Fruit fly (Drosophila melanogaster): Measurements from ENCODE around the gene Pex12.
A peak's percentile ranks its signal among the peaks of the same experiment; 100 is the strongest.

Pex12 gene

DNA sequence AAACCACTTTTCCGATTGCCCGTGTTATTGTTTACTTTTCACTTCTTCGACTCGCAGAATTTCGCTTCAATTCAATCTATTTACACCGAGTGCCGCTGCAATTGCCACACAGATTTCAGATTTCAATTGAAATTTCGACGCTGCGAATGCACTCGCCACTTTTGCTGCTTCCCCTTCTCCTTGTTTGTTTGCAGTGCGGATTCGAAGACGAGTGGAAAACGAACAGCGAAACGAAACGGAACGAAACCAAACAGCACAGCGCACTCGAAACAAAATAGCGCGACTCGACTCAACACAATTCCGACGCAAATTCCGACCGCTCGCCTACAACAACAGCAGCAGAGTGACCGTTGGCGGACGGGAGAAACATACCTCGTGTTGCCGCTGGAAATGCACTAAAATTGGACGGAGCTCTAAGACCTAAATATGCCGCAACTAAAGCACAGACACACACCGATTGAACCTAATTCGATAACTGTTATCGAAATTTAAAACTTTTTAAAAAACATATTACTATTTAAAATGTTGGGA lies 35.0 kb downstream of the Pex12 start, which contains the start of gene drongo:
Gene drongo (minus strand): TSS at position 345 of the 531 bp plus-strand sequence.
- no peak for TF ChIP-seq Myc (optimal IDR thresholded peaks at IDR 0.05)
- TF ChIP-seq h (optimal IDR thresholded peaks at IDR 0.05), result no peak
- TF ChIP-seq psq (optimal IDR thresholded peaks at IDR 0.05), result no peak
- no peak for TF ChIP-seq Sin3A (optimal IDR thresholded peaks at IDR 0.05)
- TF ChIP-seq ttk (optimal IDR thresholded peaks at IDR 0.05), result no peak
- TF ChIP-seq insv (optimal IDR thresholded peaks at IDR 0.05), result no peak

DNA sequence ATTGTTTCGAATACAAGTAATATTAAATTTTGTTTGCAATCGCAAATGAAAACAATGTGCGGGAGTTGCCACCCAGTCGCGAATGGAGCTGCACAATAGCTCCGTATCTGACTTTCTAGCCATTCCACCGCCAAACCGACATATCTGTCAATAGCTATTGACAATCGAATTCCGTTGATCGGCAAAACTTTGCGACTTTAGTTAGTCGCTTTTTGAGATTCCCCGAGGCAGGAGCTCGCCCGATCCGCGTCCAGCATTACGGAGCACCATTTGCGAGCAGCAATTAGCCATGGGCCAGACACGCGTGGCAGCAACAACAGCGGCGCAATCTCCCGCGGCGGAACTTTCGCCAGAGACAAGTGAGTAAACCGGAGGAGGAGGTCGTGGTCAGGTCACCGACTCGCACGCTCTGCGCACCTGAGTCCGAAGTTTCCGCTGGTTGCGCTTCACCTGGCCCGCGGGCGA lies 36.9 kb downstream of the Pex12 start, which contains the start of the genes CG4291 and kraken:
Gene CG4291 (minus strand): TSS at position 84 of the 465 bp plus-strand sequence.
Gene kraken (plus strand): TSS at position 122 of the 465 bp plus-strand sequence.
- peak; percentile 3 for TF ChIP-seq insv (optimal IDR thresholded peaks at IDR 0.05)
- TF ChIP-seq Sin3A (optimal IDR thresholded peaks at IDR 0.05), result no peak
- no peak for TF ChIP-seq Myc (optimal IDR thresholded peaks at IDR 0.05)
- no peak for TF ChIP-seq psq (optimal IDR thresholded peaks at IDR 0.05)
- TF ChIP-seq ttk (optimal IDR thresholded peaks at IDR 0.05), result no peak
- peak; percentile 56 for TF ChIP-seq h (optimal IDR thresholded peaks at IDR 0.05)

DNA sequence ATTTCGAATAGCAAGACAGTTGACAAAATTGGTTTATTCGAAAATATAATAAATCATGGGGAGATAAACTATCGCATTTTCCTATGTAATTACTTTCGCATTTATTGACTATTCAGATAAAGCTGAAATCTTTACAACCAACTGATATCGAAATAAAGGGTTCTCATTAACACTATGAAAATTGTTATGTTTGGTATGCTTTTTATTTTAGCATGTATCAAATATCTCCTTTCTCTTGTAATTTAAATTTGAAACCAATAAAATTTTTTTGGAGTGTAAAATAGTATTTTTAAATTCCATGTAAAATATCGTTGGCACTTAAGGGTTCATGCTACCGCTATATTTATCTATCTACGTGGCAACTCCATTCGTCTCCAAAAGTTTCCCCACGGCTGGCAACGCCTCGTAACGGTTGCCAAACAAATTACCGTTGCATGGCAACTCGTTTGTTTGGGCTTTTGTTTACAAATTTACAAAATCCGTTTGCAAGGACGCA lies 39.3 kb downstream of the Pex12 start, which contains the start of gene CG13949:
Gene CG13949 (plus strand): TSS at position 286 of the 496 bp plus-strand sequence.
- no peak for TF ChIP-seq Sin3A (optimal IDR thresholded peaks at IDR 0.05)
- no peak for TF ChIP-seq Myc (optimal IDR thresholded peaks at IDR 0.05)
- no peak for TF ChIP-seq ttk (optimal IDR thresholded peaks at IDR 0.05)

DNA sequence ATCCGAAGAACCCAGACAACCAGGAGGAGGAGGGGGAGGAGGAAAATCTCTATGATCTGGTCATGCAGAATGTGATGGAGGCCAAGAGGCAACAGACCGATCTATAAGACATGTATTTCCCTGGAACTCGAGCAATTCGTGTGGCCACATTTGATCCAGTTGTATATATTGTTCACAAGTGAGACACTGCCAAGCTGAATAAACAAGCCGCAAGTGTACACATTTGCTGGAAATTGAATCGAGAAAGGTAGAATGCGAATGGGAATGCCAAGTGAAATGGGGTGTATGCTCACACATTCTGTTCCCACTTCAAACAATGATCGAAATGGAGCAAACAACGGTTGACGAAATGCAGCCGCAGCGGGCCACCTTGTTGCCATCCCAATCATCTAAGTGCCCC lies 40.2 kb downstream of the Pex12 start:
- TF ChIP-seq Sin3A (optimal IDR thresholded peaks at IDR 0.05), result no peak
- no peak for TF ChIP-seq ttk (optimal IDR thresholded peaks at IDR 0.05)

DNA sequence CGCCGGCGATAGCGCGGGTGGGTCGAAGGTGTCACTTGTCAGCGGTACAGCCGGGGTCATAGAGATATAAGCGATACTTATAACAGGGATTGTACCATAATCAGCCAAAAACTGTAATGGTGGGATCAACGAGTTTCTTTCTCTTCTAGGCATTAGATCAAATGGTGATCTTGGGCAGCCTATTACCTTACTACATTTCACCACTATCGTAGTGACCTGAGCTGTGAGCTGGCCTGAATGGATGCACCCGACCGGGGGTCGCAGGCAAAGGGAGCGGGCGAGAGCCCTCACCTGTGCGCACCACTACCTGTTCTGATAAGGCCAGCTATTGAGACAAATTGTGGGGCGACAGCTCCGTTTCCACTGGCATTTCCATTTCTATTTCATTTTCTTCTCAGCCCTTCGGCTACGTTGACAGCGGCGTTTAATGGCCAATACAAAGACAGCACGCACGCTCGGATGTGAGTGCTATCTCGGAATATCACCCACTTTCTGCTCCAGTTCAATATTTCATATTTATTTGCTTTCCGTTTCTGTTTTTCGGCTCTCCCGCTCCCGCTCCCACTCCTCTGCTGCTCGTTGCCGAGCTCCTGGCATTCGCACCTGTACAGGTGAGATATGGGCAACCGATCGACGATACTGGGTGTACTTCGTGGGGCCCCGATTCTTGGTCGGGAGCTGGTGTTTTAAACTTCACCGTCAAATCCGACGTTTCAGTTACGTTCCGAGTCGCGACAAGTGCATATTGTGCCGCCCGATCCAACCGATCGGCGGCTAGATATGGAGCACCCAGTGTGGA lies 41.1 kb downstream of the Pex12 start:
- TF ChIP-seq Myc (optimal IDR thresholded peaks at IDR 0.05) (no peak), ttk (optimal IDR thresholded peaks at IDR 0.05) (no peak), Sin3A (optimal IDR thresholded peaks at IDR 0.05) (no peak), psq (optimal IDR thresholded peaks at IDR 0.05) (no peak), insv (optimal IDR thresholded peaks at IDR 0.05) (no peak), h (optimal IDR thresholded peaks at IDR 0.05) (no peak)

DNA sequence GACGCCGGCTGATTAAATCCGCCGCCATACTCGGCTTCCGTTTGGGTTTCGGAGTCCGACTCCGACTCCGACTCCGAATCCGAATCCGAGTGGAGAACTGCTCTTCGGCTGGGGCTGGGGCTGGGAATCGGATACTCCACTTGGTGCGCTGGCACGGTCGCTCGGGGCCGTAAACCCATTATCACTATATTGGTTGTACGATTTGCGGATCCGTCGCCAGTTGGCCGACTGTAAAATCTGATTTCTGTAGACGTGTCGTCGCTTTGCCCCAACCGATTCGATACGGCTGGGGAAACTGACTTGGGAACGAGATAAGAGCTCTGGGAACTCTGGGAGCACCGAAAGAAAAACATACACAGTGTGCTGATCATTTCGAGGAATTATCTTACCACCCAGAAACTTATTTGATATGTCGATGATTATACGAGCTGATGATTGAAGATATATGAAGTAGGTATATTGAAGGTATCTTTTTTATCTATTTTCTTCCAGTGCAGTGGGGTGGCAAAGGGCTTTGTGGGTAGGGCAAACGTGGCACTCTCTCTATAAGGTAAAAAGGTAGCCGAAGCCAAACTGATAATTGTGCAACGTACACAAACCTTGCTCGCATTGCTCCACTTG lies 42.2 kb downstream of the Pex12 start:
- TF ChIP-seq Myc (optimal IDR thresholded peaks at IDR 0.05) (no peak), ttk (optimal IDR thresholded peaks at IDR 0.05) (no peak), h (optimal IDR thresholded peaks at IDR 0.05) (no peak), psq (optimal IDR thresholded peaks at IDR 0.05) (no peak), Sin3A (optimal IDR thresholded peaks at IDR 0.05) (no peak), insv (optimal IDR thresholded peaks at IDR 0.05) (no peak)

DNA sequence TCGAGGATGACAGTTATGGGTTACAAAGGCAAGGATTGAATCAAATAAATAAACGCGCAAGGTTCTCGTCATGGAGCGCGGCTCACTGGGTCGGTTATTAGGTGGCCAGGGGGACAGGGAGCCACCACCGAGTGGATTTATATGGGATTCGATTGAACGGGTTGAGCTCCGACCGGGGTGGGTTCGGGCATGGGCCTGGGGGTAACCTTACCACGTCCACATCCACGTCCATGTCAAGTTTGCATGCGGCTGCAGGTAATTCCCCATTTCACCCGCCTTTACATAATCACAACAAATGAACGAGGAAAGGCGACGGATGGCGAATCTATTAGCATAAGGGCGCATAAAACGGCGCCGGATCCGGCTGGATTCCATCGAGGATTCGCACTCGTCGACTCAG lies 44.1 kb downstream of the Pex12 start, which contains the start of gene CG13950:
Gene CG13950 (plus strand): TSS at position 301 of the 400 bp plus-strand sequence.
- TF ChIP-seq h (optimal IDR thresholded peaks at IDR 0.05) (no peak), Sin3A (optimal IDR thresholded peaks at IDR 0.05) (no peak), ttk (optimal IDR thresholded peaks at IDR 0.05) (no peak), Myc (optimal IDR thresholded peaks at IDR 0.05) (no peak), psq (optimal IDR thresholded peaks at IDR 0.05) (no peak), insv (optimal IDR thresholded peaks at IDR 0.05) (no peak)

DNA sequence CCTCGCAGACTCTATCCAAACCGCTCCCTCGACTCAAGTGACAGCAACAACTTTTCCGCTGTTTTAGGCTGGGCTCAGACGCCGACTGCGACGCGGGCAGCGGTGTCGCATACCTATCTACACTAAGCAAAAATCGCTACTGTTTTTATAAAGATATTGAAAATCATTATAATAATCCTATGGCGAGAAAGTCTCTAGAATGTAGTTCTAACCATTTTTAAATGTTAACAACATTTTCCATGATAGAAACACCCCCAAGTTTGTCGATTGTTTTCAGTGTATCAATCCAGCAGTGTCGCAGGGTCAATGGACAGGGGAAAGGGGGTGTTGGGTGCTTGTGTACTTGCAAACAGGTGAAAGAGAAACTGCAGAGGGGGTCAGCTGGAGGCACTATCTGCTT lies 50.1 kb downstream of the Pex12 start:
- no peak for TF ChIP-seq Sin3A (optimal IDR thresholded peaks at IDR 0.05)
- TF ChIP-seq ttk (optimal IDR thresholded peaks at IDR 0.05), result no peak
- no peak for TF ChIP-seq insv (optimal IDR thresholded peaks at IDR 0.05)
- no peak for TF ChIP-seq Myc (optimal IDR thresholded peaks at IDR 0.05)
- no peak for TF ChIP-seq psq (optimal IDR thresholded peaks at IDR 0.05)
- TF ChIP-seq h (optimal IDR thresholded peaks at IDR 0.05), result no peak

DNA sequence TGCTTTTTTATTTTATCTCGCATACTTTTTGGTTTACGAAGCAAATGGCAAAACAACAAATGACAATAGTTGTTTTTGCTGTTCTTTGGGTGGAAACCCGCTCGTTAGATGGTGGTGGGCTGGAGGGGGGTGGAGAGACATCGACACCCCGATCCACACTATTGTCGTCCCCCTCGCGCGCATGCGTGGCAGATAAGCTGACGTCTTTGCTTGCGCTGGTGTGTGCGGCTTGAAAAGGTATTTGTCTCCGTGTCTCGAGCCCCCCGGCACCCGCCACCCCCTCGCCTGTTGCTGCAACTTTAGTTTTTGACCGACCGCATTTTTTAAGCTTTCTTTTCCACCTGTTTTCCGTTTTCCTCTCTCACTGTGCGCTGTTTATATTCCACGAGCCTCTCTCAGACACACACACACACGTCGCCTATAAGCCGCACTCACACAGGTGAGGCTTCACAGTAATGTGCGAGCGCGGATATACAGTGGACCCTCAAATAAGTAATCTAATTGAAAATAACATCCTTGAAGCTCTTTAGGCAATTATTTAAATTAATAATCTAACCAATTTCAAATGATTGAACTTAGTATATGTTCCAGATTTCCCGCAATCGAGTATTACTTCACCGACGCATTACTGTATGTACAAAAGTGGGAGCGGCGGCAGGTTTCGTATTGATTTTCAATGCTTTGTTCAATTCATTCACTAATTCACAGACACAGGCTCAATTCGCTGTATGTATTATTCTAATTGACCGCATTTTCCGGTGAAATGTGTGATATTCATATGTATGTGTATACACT lies 51.4 kb downstream of the Pex12 start:
- TF ChIP-seq Myc (optimal IDR thresholded peaks at IDR 0.05) (no peak), insv (optimal IDR thresholded peaks at IDR 0.05) (no peak), psq (optimal IDR thresholded peaks at IDR 0.05) (no peak), h (optimal IDR thresholded peaks at IDR 0.05) (no peak), ttk (optimal IDR thresholded peaks at IDR 0.05) (no peak), Sin3A (optimal IDR thresholded peaks at IDR 0.05) (no peak)

All from Kc167 (cell line).